Fruit fly (Drosophila melanogaster) whole organism, embryonic: Measurements from ENCODE around the gene cv-c.
A peak's percentile ranks its signal among the peaks of the same experiment; 100 is the strongest.

Experiments
- ATbp ChIP-seq: fragments of 200-800 bp; sonication (Bioruptor generic); optimal IDR thresholded peaks from 2 replicates; lab custom pipeline; 2017; ENCODE audit warnings: missing biosample characterization, mild to moderate bottlenecking, missing genetic modification characterization, missing genetic modification reagents
- Adf1 ChIP-seq: fragments of 200-800 bp; sonication (Bioruptor generic); IDR thresholded peaks from 2 replicates; pipeline ENCODE4 v1.3.6; 2022; ENCODE audit warnings: missing biosample characterization, missing genetic modification characterization
- Atf6 ChIP-seq: fragments of 200-800 bp; sonication (Bioruptor generic); IDR thresholded peaks from 2 replicates; pipeline ENCODE4 v1.3.6; 2022; ENCODE audit warnings: missing biosample characterization, missing genetic modification characterization
- CG10274 ChIP-seq: fragments of 200-800 bp; sonication (Bioruptor generic); optimal IDR thresholded peaks from 3 replicates; lab custom pipeline; 2017; ENCODE audit warnings: missing biosample characterization, mild to moderate bottlenecking, missing genetic modification characterization
- CG10462 ChIP-seq: fragments of 200-800 bp; sonication (Bioruptor generic); optimal IDR thresholded peaks from 2 replicates; lab custom pipeline; 2016; ENCODE audit warnings: missing biosample characterization, missing genetic modification characterization
- CG10654 ChIP-seq: fragments of 200-800 bp; sonication (Bioruptor generic); optimal IDR thresholded peaks from 2 replicates; lab custom pipeline; 2016; ENCODE audit warnings: missing biosample characterization, missing genetic modification characterization
- CG10979 ChIP-seq: fragments of 200-800 bp; sonication (Bioruptor generic); optimal IDR thresholded peaks from 2 replicates; lab custom pipeline; 2018; ENCODE audit warnings: missing biosample characterization, mild to moderate bottlenecking, missing genetic modification characterization, moderate library complexity
- CG11085 ChIP-seq: fragments of 200-800 bp; sonication (Bioruptor generic); IDR thresholded peaks from 2 replicates; pipeline ENCODE4 v1.3.6; 2022; ENCODE audit warnings: missing biosample characterization, missing genetic modification characterization
- CG11093 ChIP-seq: fragments of 200-800 bp; sonication (Bioruptor generic); IDR thresholded peaks from 3 replicates; pipeline ENCODE4 v1.3.6; 2022; ENCODE audit warnings: missing biosample characterization, missing genetic modification characterization
- CG11696 ChIP-seq: fragments of 200-800 bp; sonication (Bioruptor generic); IDR thresholded peaks from 2 replicates; pipeline ENCODE4 v1.3.6; 2022; ENCODE audit warnings: missing biosample characterization, missing genetic modification characterization
- CG12104 ChIP-seq: fragments of 200-800 bp; sonication (Bioruptor generic); optimal IDR thresholded peaks from 3 replicates; lab custom pipeline; 2016; ENCODE audit warnings: missing biosample characterization, missing genetic modification characterization
- CG12942 ChIP-seq: fragments of 200-800 bp; sonication (Bioruptor generic); optimal IDR thresholded peaks from 3 replicates; lab custom pipeline; 2016; ENCODE audit warnings: missing biosample characterization, missing genetic modification characterization
- CG15269 ChIP-seq: fragments of 200-800 bp; sonication (Bioruptor generic); optimal IDR thresholded peaks from 2 replicates; lab custom pipeline; 2018; ENCODE audit warnings: missing biosample characterization, mild to moderate bottlenecking, missing genetic modification characterization, moderate library complexity
- CG15696 ChIP-seq: fragments of 200-800 bp; sonication (Bioruptor generic); optimal IDR thresholded peaks from 2 replicates; lab custom pipeline; 2019; ENCODE audit warnings: missing biosample characterization, mild to moderate bottlenecking, missing genetic modification characterization, moderate library complexity
- CG17612 ChIP-seq: fragments of 200-800 bp; sonication (Bioruptor generic); IDR thresholded peaks from 2 replicates; pipeline ENCODE4 v1.3.6; 2022; ENCODE audit warnings: missing biosample characterization, missing genetic modification characterization
- CG1792 ChIP-seq: fragments of 200-800 bp; sonication (Bioruptor generic); optimal IDR thresholded peaks from 2 replicates; lab custom pipeline; 2016; ENCODE audit warnings: missing biosample characterization, missing genetic modification characterization
- CG2129 ChIP-seq: fragments of 200-800 bp; sonication (Bioruptor generic); IDR thresholded peaks from 2 replicates; pipeline ENCODE4 v1.3.6; 2022; ENCODE audit warnings: missing biosample characterization, missing genetic modification characterization; ENCODE audit not compliant: partially characterized antibody
- CG6654 ChIP-seq: fragments of 200-800 bp; sonication (Bioruptor generic); optimal IDR thresholded peaks from 2 replicates; lab custom pipeline; 2017; ENCODE audit warnings: missing biosample characterization, mild to moderate bottlenecking, missing genetic modification characterization
- CG6854 ChIP-seq: fragments of 200-800 bp; sonication (Bioruptor generic); optimal IDR thresholded peaks from 3 replicates; lab custom pipeline; 2017; ENCODE audit warnings: missing biosample characterization, mild to moderate bottlenecking, missing genetic modification characterization
- CG7745 ChIP-seq: fragments of 200-800 bp; sonication (Bioruptor generic); optimal IDR thresholded peaks from 2 replicates; lab custom pipeline; 2018; ENCODE audit warnings: missing biosample characterization, mild to moderate bottlenecking, missing genetic modification characterization, moderate library complexity
- CG7928 ChIP-seq: fragments of 200-800 bp; sonication (Bioruptor generic); optimal IDR thresholded peaks from 2 replicates; lab custom pipeline; 2017; ENCODE audit warnings: missing biosample characterization, mild to moderate bottlenecking, missing genetic modification characterization
- Eip74EF ChIP-seq, 2 experiments: fragments of 200-800 bp in 1 of 2; fragments of >200 bp in 1 of 2; sonication (Bioruptor generic) in 1 of 2; optimal IDR thresholded peaks; 2 replicates each; lab custom pipeline; 2017 to 2019; ENCODE audit warnings: missing biosample characterization in 2 of 2, missing genetic modification characterization in 2 of 2, mild to moderate bottlenecking in 1 of 2, moderate library complexity in 1 of 2
- Ets97D ChIP-seq: fragments of 200-800 bp; sonication (Bioruptor generic); optimal IDR thresholded peaks from 3 replicates; lab custom pipeline; 2016; ENCODE audit warnings: missing biosample characterization, missing genetic modification characterization
- H2.0 ChIP-seq: fragments of 200-800 bp; sonication (Bioruptor generic); IDR thresholded peaks from 2 replicates; pipeline ENCODE4 v1.3.6; 2022; ENCODE audit warnings: missing biosample characterization, missing genetic modification characterization
- HLHmδ ChIP-seq: fragments of 200-800 bp; sonication (Bioruptor generic); optimal IDR thresholded peaks from 2 replicates; lab custom pipeline; 2018; ENCODE audit warnings: missing biosample characterization, mild to moderate bottlenecking, missing genetic modification characterization, moderate library complexity
- Hmx ChIP-seq: fragments of 200-800 bp; sonication (Bioruptor generic); optimal IDR thresholded peaks from 2 replicates; lab custom pipeline; 2016; ENCODE audit warnings: missing biosample characterization, missing genetic modification characterization
- MESR4 ChIP-seq: fragments of 200-800 bp; sonication (Bioruptor generic); optimal IDR thresholded peaks from 2 replicates; lab custom pipeline; 2018; ENCODE audit warnings: missing biosample characterization, mild to moderate bottlenecking, missing genetic modification characterization, moderate library complexity
- Sry-β ChIP-seq: fragments of 200-800 bp; sonication (Bioruptor generic); optimal IDR thresholded peaks from 2 replicates; lab custom pipeline; 2018; ENCODE audit warnings: missing biosample characterization, mild to moderate bottlenecking, missing genetic modification characterization, moderate library complexity
- bsh ChIP-seq, 2 experiments: fragments of 200-800 bp; sonication (Bioruptor generic); optimal IDR thresholded peaks; 2 replicates each; lab custom pipeline; 2017 to 2018; ENCODE audit warnings: mild to moderate bottlenecking in 2 of 2, missing biosample characterization in 2 of 2, missing genetic modification characterization in 2 of 2, moderate library complexity in 1 of 2
- btn ChIP-seq: fragments of 200-800 bp; sonication (Bioruptor generic); optimal IDR thresholded peaks from 2 replicates; lab custom pipeline; 2016; ENCODE audit warnings: missing biosample characterization, missing genetic modification characterization
- corto ChIP-seq: fragments of 200-800 bp; sonication (Bioruptor generic); optimal IDR thresholded peaks from 2 replicates; lab custom pipeline; 2016; ENCODE audit warnings: missing biosample characterization, mild to moderate bottlenecking, missing genetic modification characterization, moderate library complexity
- dan ChIP-seq: fragments of 200-800 bp; sonication (Bioruptor generic); IDR thresholded peaks from 2 replicates; pipeline ENCODE4 v1.3.6; 2022; ENCODE audit warnings: missing biosample characterization, missing genetic modification characterization
- disco-r ChIP-seq: fragments of 200-800 bp; sonication (Bioruptor generic); optimal IDR thresholded peaks from 2 replicates; lab custom pipeline; 2016; ENCODE audit warnings: missing biosample characterization, missing genetic modification characterization
- exex ChIP-seq: fragments of 200-800 bp; sonication (Bioruptor generic); optimal IDR thresholded peaks from 4 replicates; lab custom pipeline; 2018; ENCODE audit warnings: missing biosample characterization, mild to moderate bottlenecking, missing genetic modification characterization, moderate library complexity
- fd3F ChIP-seq: fragments of 200-800 bp; sonication (Bioruptor generic); optimal IDR thresholded peaks from 2 replicates; lab custom pipeline; 2018; ENCODE audit warnings: missing biosample characterization, mild to moderate bottlenecking, missing genetic modification characterization, moderate library complexity
- hth ChIP-seq: fragments of >200 bp; optimal IDR thresholded peaks from 2 replicates; lab custom pipeline; 2017; ENCODE audit warnings: inconsistent platforms
- jumu ChIP-seq: fragments of 200-800 bp; sonication (Bioruptor generic); optimal IDR thresholded peaks from 3 replicates; lab custom pipeline; 2016; ENCODE audit warnings: missing biosample characterization, missing genetic modification characterization
- kni ChIP-seq: fragments of 200-800 bp; sonication (Bioruptor generic); optimal IDR thresholded peaks from 3 replicates; lab custom pipeline; 2017; ENCODE audit warnings: mild to moderate bottlenecking, missing biosample characterization, missing genetic modification reagents, missing genetic modification characterization
- lmd ChIP-seq: fragments of 200-800 bp; sonication (Bioruptor generic); IDR thresholded peaks from 2 replicates; pipeline ENCODE4 v1.3.6; 2022; ENCODE audit warnings: missing biosample characterization, missing genetic modification characterization
- nerfin-1 ChIP-seq: fragments of 200-800 bp; sonication (Bioruptor generic); optimal IDR thresholded peaks from 3 replicates; lab custom pipeline; 2019; ENCODE audit warnings: missing biosample characterization, mild to moderate bottlenecking, missing genetic modification characterization, moderate library complexity
- pita ChIP-seq: fragments of 200-800 bp; sonication (Bioruptor generic); optimal IDR thresholded peaks from 2 replicates; lab custom pipeline; 2017; ENCODE audit warnings: missing biosample characterization, mild to moderate bottlenecking, missing genetic modification characterization
- prd ChIP-seq, 3 experiments: fragments of >200 bp in 2 of 3; fragments of 200-800 bp in 1 of 3; sonication (Bioruptor generic) in 1 of 3; optimal IDR thresholded peaks in 2 of 3; IDR thresholded peaks in 1 of 3; 2 replicates in 2 of 3; 3 replicates in 1 of 3; pipeline versions ENCODE4 v1.3.6 to Lab custom; 2017 to 2022; ENCODE audit warnings: missing biosample characterization in 1 of 3, missing genetic modification characterization in 1 of 3
- psq ChIP-seq: fragments of 200-800 bp; sonication (Bioruptor generic); optimal IDR thresholded peaks from 2 replicates; lab custom pipeline; 2017; ENCODE audit warnings: missing biosample characterization, missing genetic modification characterization
- row ChIP-seq: fragments of 200-800 bp; sonication (Bioruptor generic); IDR thresholded peaks from 3 replicates; pipeline ENCODE4 v1.3.6; 2022; ENCODE audit warnings: missing biosample characterization, missing genetic modification characterization
- sna ChIP-seq: fragments of 200-800 bp; sonication (Bioruptor generic); IDR thresholded peaks from 2 replicates; pipeline ENCODE4 v1.3.6; 2022; ENCODE audit warnings: missing biosample characterization, missing genetic modification characterization; ENCODE audit not compliant: partially characterized antibody
- sr ChIP-seq: fragments of 200-800 bp; sonication (Bioruptor generic); IDR thresholded peaks from 3 replicates; pipeline ENCODE4 v1.3.6; 2022; ENCODE audit warnings: missing biosample characterization, missing genetic modification characterization
- stc ChIP-seq: fragments of 200-800 bp; sonication (Bioruptor generic); IDR thresholded peaks from 2 replicates; pipeline ENCODE4 v1.3.6; 2022; ENCODE audit warnings: missing biosample characterization, missing genetic modification characterization
- zen ChIP-seq: fragments of 200-800 bp; sonication (Bioruptor generic); optimal IDR thresholded peaks from 3 replicates; lab custom pipeline; 2018; ENCODE audit warnings: missing biosample characterization, mild to moderate bottlenecking, missing genetic modification characterization, moderate library complexity

The cv-c gene

dm6 chr3R:14346838-14347745 is 134.4 kb downstream of the cv-c start (continued):
- TF ChIP-seq CG10274 (GFP tag; lab: Kevin White, UChicago) (peak; percentile 44), CG10654 (GFP tag; lab: Kevin White, UChicago) (peak; percentile 21), CG7928 (GFP tag; lab: Kevin White, UChicago) (no peak), disco-r (GFP tag; lab: Kevin White, UChicago) (no peak), CG10979 (tag; lab: Kevin White, UChicago) (peak; percentile 50), CG7745 (tag; lab: Kevin White, UChicago) (no peak), HLHmδ (GFP tag; lab: Kevin White, UChicago) (no peak), fd3F (GFP tag; lab: Kevin White, UChicago) (peak; percentile 46), bsh (GFP tag; optimal IDR thresholded peaks at IDR 0.05; lab: Kevin White, UChicago) (peak in 1 of 2 experiments; percentile 31), pita (GFP tag; lab: Kevin White, UChicago) (no peak), Ets97D (no peak), Hmx (GFP tag; lab: Kevin White, UChicago) (no peak), row (GFP tag; lab: Robert Waterston, UW) (peak; percentile 56; the same call in 2 of the 3 replicates), CG15696 (tag; lab: Kevin White, UChicago) (no peak), lmd (GFP tag; lab: Robert Waterston, UW) (peak; percentile 50), zen (tag; lab: Kevin White, UChicago) (no peak), btn (no peak), CG15269 (tag; lab: Kevin White, UChicago) (peak; percentile 66), CG2129 (GFP tag; lab: Robert Waterston, UW) (no peak), Adf1 (peak; percentile 96), CG6654 (GFP tag; lab: Kevin White, UChicago) (peak; percentile 12), CG11696 (0 out of 2 replicates have a peak, but pooled peaks have one; percentile 25), H2.0 (no peak), kni (GFP tag; lab: Kevin White, UChicago) (no peak), Sry-β (GFP tag; lab: Kevin White, UChicago) (no peak), hth (lab: Kevin White, UChicago) (no peak), sr (GFP tag; lab: Robert Waterston, UW) (no peak), Eip74EF (GFP tag; optimal IDR thresholded peaks at IDR 0.05; lab: Kevin White, UChicago) (peak in 1 of 2 experiments; percentile 33), dan (GFP tag; lab: Robert Waterston, UW) (no peak), MESR4 (GFP tag; lab: Kevin White, UChicago) (no peak), ATbp (GFP tag; lab: Kevin White, UChicago) (peak; percentile 58), CG17612 (GFP tag; lab: Robert Waterston, UW) (no peak), corto (GFP tag; lab: Kevin White, UChicago) (no peak), CG1792 (GFP tag; lab: Kevin White, UChicago) (no peak), sna (GFP tag; lab: Robert Waterston, UW) (no peak), jumu (GFP tag; lab: Kevin White, UChicago) (peak; percentile 23), CG11093 (GFP tag; lab: Robert Waterston, UW) (no peak), CG10462 (GFP tag; lab: Kevin White, UChicago) (peak; percentile 12), Atf6 (0 out of 2 replicates have a peak, but pooled peaks have one; percentile 40), exex (tag; lab: Kevin White, UChicago) (no peak), stc (GFP tag; lab: Robert Waterston, UW) (0 out of 2 replicates have a peak, but pooled peaks have one; percentile 26), CG12942 (peak; percentile 12), psq (GFP tag; lab: Kevin White, UChicago) (no peak), prd (optimal IDR thresholded peaks at IDR 0.05; lab: Kevin White, UChicago) (no peak), prd (GFP tag; IDR thresholded peaks at IDR 0.05; lab: Robert Waterston, UW) (peak; percentile 28; the same call in 1 of the 3 replicates), CG6854 (no peak), CG12104 (peak; percentile 22), CG11085 (GFP tag; lab: Robert Waterston, UW) (no peak), nerfin-1 (tag; lab: Kevin White, UChicago) (no peak)
